Worm (Caenorhabditis elegans) whole organism, L4 larva: ENCODE data around the gene Y39G8B.5.

ENCODE experiments used
- ceh-82 ChIP-seq: sonication (generic microtip); optimal IDR thresholded peaks from 2 replicates; lab custom pipeline; 2017; ENCODE audit warnings: missing biosample characterization, missing genetic modification characterization
- lsy-2 ChIP-seq, 2 experiments: fragments of 150-350 bp in 1 of 2; sonication (generic microtip) in 1 of 2; optimal IDR thresholded peaks; 2 replicates each; lab custom pipeline; 2014 to 2017; ENCODE audit warnings: missing biosample characterization in 2 of 2, missing genetic modification characterization in 2 of 2
- nhr-28 ChIP-seq: fragments of 150-350 bp; optimal IDR thresholded peaks from 2 replicates; lab custom pipeline; 2014; ENCODE audit warnings: missing biosample characterization, missing genetic modification characterization
- snpc-1.2 ChIP-seq: fragments of 200-800 bp; sonication (Bioruptor generic); IDR thresholded peaks from 2 replicates; pipeline ENCODE4 v1.3.6; 2022; ENCODE audit warnings: missing genetic modification reagents, missing genetic modification characterization, missing compliant biosample characterization

- no peak for TF ChIP-seq nhr-28
- peak in 1 of 2 experiments; percentile 25 for TF ChIP-seq lsy-2 (tag; optimal IDR thresholded peaks at IDR 0.05; lab: Kevin White, UChicago)
- no peak for TF ChIP-seq ceh-82 (tag; lab: Kevin White, UChicago)
- TF ChIP-seq snpc-1.2 (GFP tag; lab: Robert Waterston, UW) = 0 out of 2 replicates have a peak, but pooled peaks have one; percentile 9
Observed at ce11 chrII:14037484-14038303, 46.1 kb upstream of the Y39G8B.5 start.
